Worm (Caenorhabditis elegans) whole organism, young adult: Measurements from ENCODE around the gene T22E5.6.

Source experiments
- B0019.2 ChIP-seq: fragments of 200-800 bp; sonication (Bioruptor generic); conservative IDR thresholded peaks from 2 replicates; pipeline ENCODE4 v1.3.6; 2022; ENCODE audit warnings: missing genetic modification reagents, missing genetic modification characterization, missing compliant biosample characterization
- B0035.1 ChIP-seq: sonication (generic microtip); optimal IDR thresholded peaks from 2 replicates; lab custom pipeline; 2016; ENCODE audit warnings: missing genetic modification characterization, mild to moderate bottlenecking, missing compliant biosample characterization, missing genotype, missing genetic modification reagents
- B0261.1 ChIP-seq: sonication (generic microtip); optimal IDR thresholded peaks from 2 replicates; lab custom pipeline; 2016; ENCODE audit warnings: mild to moderate bottlenecking, missing genetic modification characterization, moderate library complexity, missing compliant biosample characterization
- B0336.3 ChIP-seq: fragments of 200-800 bp; sonication (Bioruptor generic); IDR thresholded peaks from 2 replicates; pipeline ENCODE4 v1.3.6; 2022; ENCODE audit warnings: missing genetic modification characterization, missing compliant biosample characterization
- C17E4.6 ChIP-seq: fragments of 200-800 bp; sonication (Bioruptor generic); IDR thresholded peaks from 2 replicates; pipeline ENCODE4 v1.3.6; 2022; ENCODE audit warnings: missing genetic modification reagents, missing genetic modification characterization, missing compliant biosample characterization
- F37B4.10 ChIP-seq: fragments of 200-800 bp; sonication (Bioruptor generic); IDR thresholded peaks from 2 replicates; pipeline ENCODE4 v1.3.6; 2022; ENCODE audit warnings: missing genetic modification characterization, missing compliant biosample characterization
- T07F8.4 ChIP-seq: sonication (generic microtip); optimal IDR thresholded peaks from 2 replicates; lab custom pipeline; 2016; ENCODE audit warnings: mild to moderate bottlenecking, missing genetic modification characterization, moderate library complexity, missing compliant biosample characterization
- T26A5.8 ChIP-seq: sonication (generic microtip); optimal IDR thresholded peaks from 2 replicates; lab custom pipeline; 2016; ENCODE audit warnings: missing genetic modification characterization, missing compliant biosample characterization
- Y53F4B.3 ChIP-seq: fragments of 200-800 bp; sonication (Bioruptor generic); IDR thresholded peaks from 2 replicates; pipeline ENCODE4 v1.3.6; 2022; ENCODE audit warnings: missing genetic modification reagents, missing genetic modification characterization, missing compliant biosample characterization
- Y53G8AR.9 ChIP-seq: fragments of 200-800 bp; sonication (Bioruptor generic); conservative IDR thresholded peaks from 2 replicates; pipeline ENCODE4 v1.3.6; 2022; ENCODE audit warnings: missing genetic modification reagents, missing genetic modification characterization, missing compliant biosample characterization
- ama-1 ChIP-seq, 3 experiments: fragments of 150-350 bp in 1 of 3; sonication (generic microtip) in 2 of 3; optimal IDR thresholded peaks; 2 replicates each; lab custom pipeline; 2014 to 2018; ENCODE audit warnings: missing biosample characterization in 2 of 3, missing genetic modification characterization in 2 of 3, missing genetic modification reagents in 2 of 3
- aptf-2 ChIP-seq: fragments of 200-800 bp; sonication (Bioruptor generic); conservative IDR thresholded peaks from 2 replicates; pipeline ENCODE4 v1.3.6; 2022; ENCODE audit warnings: missing genetic modification reagents, missing genetic modification characterization, missing compliant biosample characterization
- attf-5 ChIP-seq: fragments of 200-800 bp; sonication (Bioruptor generic); optimal IDR thresholded peaks from 2 replicates; lab custom pipeline; 2018; ENCODE audit warnings: mild to moderate bottlenecking, missing genetic modification characterization, missing compliant biosample characterization
- attf-6 ChIP-seq: fragments of 200-800 bp; sonication (Bioruptor generic); IDR thresholded peaks from 2 replicates; pipeline ENCODE4 v1.3.6; 2022; ENCODE audit warnings: missing genetic modification reagents, missing genetic modification characterization, missing compliant biosample characterization
- bed-1 ChIP-seq: fragments of 200-800 bp; sonication (Bioruptor generic); IDR thresholded peaks from 2 replicates; pipeline ENCODE4 v1.3.6; 2022; ENCODE audit warnings: missing genetic modification reagents, missing genetic modification characterization, missing compliant biosample characterization
- bed-2 ChIP-seq: fragments of 200-800 bp; sonication (Bioruptor generic); IDR thresholded peaks from 2 replicates; pipeline ENCODE4 v1.3.6; 2022; ENCODE audit warnings: missing genetic modification reagents, missing genetic modification characterization, missing compliant biosample characterization
- ccch-3 ChIP-seq: fragments of 200-800 bp; sonication (Bioruptor generic); optimal IDR thresholded peaks from 2 replicates; lab custom pipeline; 2018; ENCODE audit warnings: mild to moderate bottlenecking, missing genetic modification characterization, missing compliant biosample characterization
- cebp-1 ChIP-seq, 2 experiments: fragments of 200-800 bp in 1 of 2; sonication (Bioruptor generic) in 1 of 2; sonication (generic microtip) in 1 of 2; IDR thresholded peaks in 1 of 2; optimal IDR thresholded peaks in 1 of 2; 2 replicates each; pipeline versions ENCODE4 v1.3.6 to Lab custom; 2017 to 2022; ENCODE audit warnings: missing compliant biosample characterization in 2 of 2, missing genetic modification characterization in 2 of 2, mild to moderate bottlenecking in 1 of 2, missing genetic modification reagents in 1 of 2, moderate library complexity in 1 of 2
- ceh-58 ChIP-seq: fragments of 200-800 bp; sonication (Bioruptor generic); IDR thresholded peaks from 2 replicates; pipeline ENCODE4 v1.3.6; 2022; ENCODE audit warnings: missing genetic modification characterization, missing compliant biosample characterization
- dpl-1 ChIP-seq: fragments of 150-350 bp; optimal IDR thresholded peaks from 2 replicates; lab custom pipeline; 2014; ENCODE audit warnings: missing biosample characterization, missing genetic modification reagents, missing genetic modification characterization
- egl-18 ChIP-seq: fragments of 200-800 bp; sonication (Bioruptor generic); IDR thresholded peaks from 2 replicates; pipeline ENCODE4 v1.3.6; 2022; ENCODE audit warnings: missing genetic modification reagents, missing genetic modification characterization, missing compliant biosample characterization
- egrh-3 ChIP-seq: fragments of 200-800 bp; sonication (Bioruptor generic); IDR thresholded peaks from 2 replicates; pipeline ENCODE4 v1.3.6; 2022; ENCODE audit warnings: missing genetic modification reagents, missing genetic modification characterization, missing compliant biosample characterization
- ets-4 ChIP-seq: fragments of 200-800 bp; sonication (Bioruptor generic); optimal IDR thresholded peaks from 2 replicates; lab custom pipeline; 2018; ENCODE audit warnings: mild to moderate bottlenecking, missing genetic modification characterization, missing compliant biosample characterization
- gei-17 ChIP-seq: fragments of 200-800 bp; sonication (Bioruptor generic); optimal IDR thresholded peaks from 2 replicates; lab custom pipeline; 2018; ENCODE audit warnings: mild to moderate bottlenecking, missing genetic modification characterization, missing compliant biosample characterization
- hrde-1 ChIP-seq: sonication (generic microtip); optimal IDR thresholded peaks from 2 replicates; lab custom pipeline; 2016; ENCODE audit warnings: missing genetic modification characterization, mild to moderate bottlenecking, missing compliant biosample characterization, moderate library complexity, missing genotype, missing genetic modification reagents, borderline replicate concordance
- lag-1 ChIP-seq: fragments of 200-800 bp; sonication (Bioruptor generic); IDR thresholded peaks from 2 replicates; pipeline ENCODE4 v1.3.6; 2022; ENCODE audit warnings: missing genetic modification reagents, missing genetic modification characterization, missing compliant biosample characterization
- let-526 ChIP-seq: fragments of 200-800 bp; sonication (Bioruptor generic); IDR thresholded peaks from 2 replicates; pipeline ENCODE4 v1.3.6; 2022; ENCODE audit warnings: missing genetic modification reagents, missing genetic modification characterization, missing compliant biosample characterization
- lin-40 ChIP-seq: sonication (generic microtip); optimal IDR thresholded peaks from 2 replicates; lab custom pipeline; 2016; ENCODE audit warnings: missing genetic modification characterization, mild to moderate bottlenecking, missing compliant biosample characterization, missing genotype, missing genetic modification reagents
- madf-10 ChIP-seq: sonication (generic microtip); optimal IDR thresholded peaks from 2 replicates; lab custom pipeline; 2016; ENCODE audit warnings: mild to moderate bottlenecking, missing genetic modification characterization, missing compliant biosample characterization
- madf-6 ChIP-seq: fragments of 200-800 bp; sonication (Bioruptor generic); IDR thresholded peaks from 2 replicates; pipeline ENCODE4 v1.3.6; 2022; ENCODE audit warnings: missing genetic modification reagents, missing genetic modification characterization, missing compliant biosample characterization
- mcd-1 ChIP-seq: fragments of 200-800 bp; sonication (Bioruptor generic); IDR thresholded peaks from 2 replicates; pipeline ENCODE4 v1.3.6; 2022; ENCODE audit warnings: missing genetic modification reagents, missing genetic modification characterization, missing compliant biosample characterization
- mes-4 ChIP-seq: sonication (generic microtip); optimal IDR thresholded peaks from 2 replicates; lab custom pipeline; 2016; ENCODE audit warnings: missing genotype, missing genetic modification characterization, missing compliant biosample characterization
- nhr-120 ChIP-seq: fragments of 200-800 bp; sonication (Bioruptor generic); IDR thresholded peaks from 2 replicates; pipeline ENCODE4 v1.3.6; 2022; ENCODE audit warnings: missing genetic modification characterization, missing compliant biosample characterization
- nhr-179 ChIP-seq: sonication (generic microtip); optimal IDR thresholded peaks from 2 replicates; lab custom pipeline; 2016; ENCODE audit warnings: mild to moderate bottlenecking, missing genetic modification characterization, missing compliant biosample characterization
- nhr-27 ChIP-seq: fragments of 200-800 bp; sonication (Bioruptor generic); optimal IDR thresholded peaks from 2 replicates; lab custom pipeline; 2018; ENCODE audit warnings: mild to moderate bottlenecking, missing genetic modification characterization, moderate library complexity, missing compliant biosample characterization
- nhr-80 ChIP-seq: sonication (generic microtip); optimal IDR thresholded peaks from 2 replicates; lab custom pipeline; 2016; ENCODE audit warnings: missing genetic modification characterization, missing compliant biosample characterization
- pbrm-1 ChIP-seq: fragments of 200-800 bp; sonication (Bioruptor generic); IDR thresholded peaks from 2 replicates; pipeline ENCODE4 v1.3.6; 2022; ENCODE audit warnings: missing genetic modification reagents, missing genetic modification characterization, missing compliant biosample characterization
- pha-4 ChIP-seq: fragments of 150-350 bp; sonication (generic microtip); optimal IDR thresholded peaks from 2 replicates; lab custom pipeline; 2014; ENCODE audit warnings: missing biosample characterization, missing genetic modification reagents, missing genetic modification characterization
- rcor-1 ChIP-seq: fragments of 200-800 bp; sonication (Bioruptor generic); IDR thresholded peaks from 2 replicates; pipeline ENCODE4 v1.3.6; 2022; ENCODE audit warnings: missing genetic modification reagents, missing genetic modification characterization, missing compliant biosample characterization
- sea-2 ChIP-seq: fragments of 200-800 bp; sonication (Bioruptor generic); IDR thresholded peaks from 2 replicates; pipeline ENCODE4 v1.3.6; 2022; ENCODE audit warnings: missing genetic modification characterization, missing compliant biosample characterization
- snpc-1.1 ChIP-seq: sonication (generic microtip); optimal IDR thresholded peaks from 2 replicates; lab custom pipeline; 2017; ENCODE audit warnings: missing genetic modification characterization, mild to moderate bottlenecking, missing compliant biosample characterization, antibody characterized with exemption, moderate library complexity, missing genotype, missing genetic modification reagents; ENCODE audit not compliant: insufficient read depth
- snpc-1.3 ChIP-seq: sonication (generic microtip); optimal IDR thresholded peaks from 2 replicates; lab custom pipeline; 2017; ENCODE audit warnings: missing genetic modification characterization, mild to moderate bottlenecking, missing compliant biosample characterization, antibody characterized with exemption, moderate library complexity, missing genotype, missing genetic modification reagents; ENCODE audit not compliant: insufficient read depth
- tbp1 ChIP-seq: fragments of 200-800 bp; sonication (Bioruptor generic); optimal IDR thresholded peaks from 2 replicates; lab custom pipeline; 2018; ENCODE audit warnings: mild to moderate bottlenecking, missing genetic modification characterization, missing compliant biosample characterization
- tbx-9 ChIP-seq: sonication (generic microtip); optimal IDR thresholded peaks from 2 replicates; lab custom pipeline; 2016; ENCODE audit warnings: borderline replicate concordance, missing genetic modification characterization, inconsistent platforms, missing compliant biosample characterization
- unc-62 ChIP-seq: fragments of 150-350 bp; optimal IDR thresholded peaks from 2 replicates; lab custom pipeline; 2014; ENCODE audit warnings: missing biosample characterization, missing genetic modification reagents, missing genetic modification characterization
- zim-3 ChIP-seq: sonication (generic microtip); optimal IDR thresholded peaks from 2 replicates; lab custom pipeline; 2017; ENCODE audit warnings: mild to moderate bottlenecking, missing genetic modification characterization, moderate library complexity, missing compliant biosample characterization
- ztf-22 ChIP-seq: fragments of 200-800 bp; sonication (Bioruptor generic); optimal IDR thresholded peaks from 2 replicates; lab custom pipeline; 2018; ENCODE audit warnings: mild to moderate bottlenecking, missing genetic modification characterization, moderate library complexity, missing compliant biosample characterization
- ztf-3 ChIP-seq: fragments of 200-800 bp; sonication (Bioruptor generic); optimal IDR thresholded peaks from 2 replicates; lab custom pipeline; 2018; ENCODE audit warnings: mild to moderate bottlenecking, missing genetic modification characterization, missing compliant biosample characterization

T22E5.6 gene

DNA sequence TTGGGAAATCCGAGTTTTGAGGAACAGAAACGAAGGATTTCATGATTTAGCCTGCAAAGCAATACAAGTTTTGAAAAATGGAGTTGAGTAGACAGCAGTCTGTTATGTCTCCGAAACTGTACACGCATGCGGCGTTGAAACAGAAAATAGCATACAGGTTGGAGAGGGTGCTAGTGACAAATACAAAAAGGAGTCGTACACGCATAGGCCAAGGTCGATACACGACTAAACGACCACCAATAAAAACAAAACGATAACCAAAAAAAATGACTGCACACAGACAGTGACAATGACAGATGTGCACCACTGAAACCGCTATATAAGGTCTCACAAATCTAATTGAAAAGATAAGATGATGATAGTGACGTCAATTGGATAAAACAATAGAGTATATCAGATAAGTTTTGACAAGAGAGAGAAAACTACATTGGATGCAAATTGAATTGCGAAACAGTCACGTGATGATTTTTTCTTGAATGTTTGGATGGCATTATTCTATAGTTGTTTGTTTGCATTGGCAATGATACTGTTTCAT lies 32.7 kb upstream of the T22E5.6 start, which contains the start of gene fah-1:
TSS of gene fah-1 (minus strand) at position 51 of the 535 bp plus-strand sequence.
- TF ChIP-seq nhr-27 (tag; lab: Kevin White, UChicago) (no peak), ztf-22 (GFP tag; lab: Kevin White, UChicago) (no peak), pbrm-1 (no peak), snpc-1.3 (no peak), pha-4 (tag; lab: Kevin White, UChicago) (no peak), B0261.1 (tag; lab: Kevin White, UChicago) (no peak), egrh-3 (GFP tag; lab: Robert Waterston, UW) (no peak), bed-2 (no peak), T26A5.8 (tag; lab: Kevin White, UChicago) (no peak), mcd-1 (GFP tag; lab: Robert Waterston, UW) (no peak), F37B4.10 (GFP tag; lab: Robert Waterston, UW) (no peak), madf-6 (GFP tag; lab: Robert Waterston, UW) (no peak), egl-18 (GFP tag; lab: Robert Waterston, UW) (no peak), ztf-3 (no peak), Y53F4B.3 (GFP tag; lab: Robert Waterston, UW) (no peak), lag-1 (GFP tag; lab: Robert Waterston, UW) (no peak), gei-17 (peak; percentile 34), snpc-1.1 (tag; lab: Kevin White, UChicago) (no peak), nhr-120 (no peak), ccch-3 (GFP tag; lab: Kevin White, UChicago) (no peak), let-526 (no peak), tbp1 (GFP tag; lab: Kevin White, UChicago) (no peak), ets-4 (GFP tag; lab: Kevin White, UChicago) (no peak), dpl-1 (GFP tag; lab: Kevin White, UChicago) (no peak), lin-40 (tag; lab: Kevin White, UChicago) (peak; percentile 69), B0019.2 (GFP tag; lab: Robert Waterston, UW) (no peak), cebp-1 (GFP tag; IDR thresholded peaks at IDR 0.05; lab: Robert Waterston, UW) (peak; percentile 91), cebp-1 (tag; optimal IDR thresholded peaks at IDR 0.05; lab: Kevin White, UChicago) (peak; percentile 96), Y53G8AR.9 (GFP tag; lab: Robert Waterston, UW) (no peak), tbx-9 (tag; lab: Kevin White, UChicago) (no peak), mes-4 (tag; lab: Kevin White, UChicago) (no peak), attf-5 (GFP tag; lab: Kevin White, UChicago) (peak; percentile 10), attf-6 (no peak), rcor-1 (GFP tag; lab: Robert Waterston, UW) (no peak), B0035.1 (tag; lab: Kevin White, UChicago) (no peak), nhr-179 (tag; lab: Kevin White, UChicago) (no peak), nhr-80 (tag; lab: Kevin White, UChicago) (peak; percentile 81), madf-10 (tag; lab: Kevin White, UChicago) (no peak), unc-62 (GFP tag; lab: Kevin White, UChicago) (peak; percentile 71), bed-1 (no peak), B0336.3 (GFP tag; lab: Robert Waterston, UW) (0 out of 2 replicates have a peak, but pooled peaks have one; percentile 28), sea-2 (GFP tag; lab: Robert Waterston, UW) (no peak), hrde-1 (tag; lab: Kevin White, UChicago) (no peak), ama-1 (optimal IDR thresholded peaks at IDR 0.05; lab: Kevin White, UChicago) (no peak), ama-1 (GFP tag; optimal IDR thresholded peaks at IDR 0.05; lab: Kevin White, UChicago) (no peak), T07F8.4 (no peak), C17E4.6 (GFP tag; lab: Robert Waterston, UW) (no peak), aptf-2 (GFP tag; lab: Robert Waterston, UW) (no peak), ceh-58 (GFP tag; lab: Robert Waterston, UW) (no peak), zim-3 (tag; lab: Kevin White, UChicago) (no peak)
